Worm (Caenorhabditis elegans) whole organism, L2 larva: ENCODE results near the gene R12A1.3.

Experiments
- C34F6.9 ChIP-seq: fragments of 150-350 bp; optimal IDR thresholded peaks from 2 replicates; lab custom pipeline; 2014; ENCODE audit warnings: missing biosample characterization, missing genetic modification characterization
- F13H6.1 ChIP-seq: sonication (generic microtip); optimal IDR thresholded peaks from 2 replicates; lab custom pipeline; 2016; ENCODE audit warnings: missing genetic modification characterization, missing compliant biosample characterization
- R02D3.7 ChIP-seq: fragments of 150-350 bp; optimal IDR thresholded peaks from 2 replicates; lab custom pipeline; 2014; ENCODE audit warnings: missing biosample characterization, missing genetic modification characterization
- Y55F3AM.14 ChIP-seq: fragments of 200-800 bp; sonication (Bioruptor generic); optimal IDR thresholded peaks from 2 replicates; lab custom pipeline; 2018; ENCODE audit warnings: mild to moderate bottlenecking, missing genetic modification characterization, missing compliant biosample characterization
- ZK546.5 ChIP-seq: sonication (generic microtip); optimal IDR thresholded peaks from 2 replicates; lab custom pipeline; 2017; ENCODE audit warnings: missing biosample characterization, missing genetic modification characterization
- alr-1 ChIP-seq: fragments of 150-350 bp; optimal IDR thresholded peaks from 2 replicates; lab custom pipeline; 2014; ENCODE audit warnings: missing biosample characterization, missing genetic modification characterization
- aly-2 ChIP-seq: fragments of 150-350 bp; optimal IDR thresholded peaks from 2 replicates; lab custom pipeline; 2014; ENCODE audit warnings: missing biosample characterization, missing genetic modification characterization
- blmp-1 ChIP-seq: sonication (generic microtip); optimal IDR thresholded peaks from 2 replicates; lab custom pipeline; 2017; ENCODE audit warnings: missing genetic modification characterization, mild to moderate bottlenecking, missing compliant biosample characterization, antibody characterized with exemption, moderate library complexity; ENCODE audit not compliant: insufficient read depth
- crh-2 ChIP-seq: sonication (generic microtip); optimal IDR thresholded peaks from 2 replicates; lab custom pipeline; 2017; ENCODE audit warnings: missing biosample characterization, missing genetic modification characterization
- elt-1 ChIP-seq: fragments of 150-350 bp; optimal IDR thresholded peaks from 2 replicates; lab custom pipeline; 2014; ENCODE audit warnings: missing biosample characterization, missing genetic modification characterization
- elt-3 ChIP-seq: sonication (generic microtip); optimal IDR thresholded peaks from 2 replicates; lab custom pipeline; 2017; ENCODE audit warnings: missing biosample characterization, missing genetic modification characterization
- fos-1 ChIP-seq: fragments of 150-350 bp; optimal IDR thresholded peaks from 2 replicates; lab custom pipeline; 2014; ENCODE audit warnings: missing biosample characterization, missing genetic modification characterization
- gmeb-1 ChIP-seq: fragments of 150-350 bp; optimal IDR thresholded peaks from 2 replicates; lab custom pipeline; 2014; ENCODE audit warnings: missing biosample characterization, missing genetic modification characterization
- lin-11 ChIP-seq: fragments of 150-350 bp; sonication (generic microtip); optimal IDR thresholded peaks from 2 replicates; lab custom pipeline; 2014; ENCODE audit warnings: missing biosample characterization, missing genetic modification characterization, inconsistent platforms, mixed read lengths
- lin-13 ChIP-seq: fragments of 150-350 bp; optimal IDR thresholded peaks from 2 replicates; lab custom pipeline; 2014; ENCODE audit warnings: missing biosample characterization, missing genetic modification reagents, missing genetic modification characterization
- lin-39 ChIP-seq: fragments of 150-350 bp; optimal IDR thresholded peaks from 2 replicates; lab custom pipeline; 2014; ENCODE audit warnings: missing biosample characterization, missing genetic modification reagents, missing genetic modification characterization
- lsy-2 ChIP-seq, 2 experiments: fragments of 150-350 bp in 1 of 2; sonication (generic microtip) in 1 of 2; optimal IDR thresholded peaks; 2 replicates each; lab custom pipeline; 2014 to 2017; ENCODE audit warnings: missing biosample characterization in 2 of 2, missing genetic modification characterization in 2 of 2
- mab-5 ChIP-seq: fragments of 150-350 bp; optimal IDR thresholded peaks from 2 replicates; lab custom pipeline; 2014; ENCODE audit warnings: missing biosample characterization, missing genetic modification characterization
- mbf-1 ChIP-seq: sonication (generic microtip); optimal IDR thresholded peaks from 2 replicates; lab custom pipeline; 2017; ENCODE audit warnings: missing biosample characterization, missing genetic modification characterization
- mdl-1 ChIP-seq, 2 experiments: fragments of 150-350 bp in 1 of 2; sonication (generic microtip) in 1 of 2; optimal IDR thresholded peaks; 2 replicates each; lab custom pipeline; 2017; ENCODE audit warnings: missing biosample characterization in 2 of 2, missing genetic modification characterization in 2 of 2
- nhr-10 ChIP-seq: sonication (generic microtip); optimal IDR thresholded peaks from 2 replicates; lab custom pipeline; 2017; ENCODE audit warnings: missing biosample characterization, missing genetic modification characterization
- nhr-11 ChIP-seq: fragments of 150-350 bp; optimal IDR thresholded peaks from 2 replicates; lab custom pipeline; 2014; ENCODE audit warnings: missing biosample characterization, missing genetic modification characterization
- nhr-129 ChIP-seq: fragments of 150-350 bp; optimal IDR thresholded peaks from 2 replicates; lab custom pipeline; 2014; ENCODE audit warnings: missing biosample characterization, missing genetic modification characterization
- nhr-21 ChIP-seq: fragments of 150-350 bp; optimal IDR thresholded peaks from 2 replicates; lab custom pipeline; 2014; ENCODE audit warnings: missing biosample characterization, missing genetic modification characterization
- nhr-237 ChIP-seq: fragments of 150-350 bp; optimal IDR thresholded peaks from 2 replicates; lab custom pipeline; 2014; ENCODE audit warnings: missing biosample characterization, missing genetic modification characterization
- nhr-25 ChIP-seq: fragments of 150-350 bp; sonication (generic microtip); optimal IDR thresholded peaks from 3 replicates; lab custom pipeline; 2014; ENCODE audit warnings: missing biosample characterization, missing genetic modification characterization
- nhr-77 ChIP-seq: fragments of 150-350 bp; optimal IDR thresholded peaks from 2 replicates; lab custom pipeline; 2014; ENCODE audit warnings: missing biosample characterization, missing genetic modification characterization
- peb-1 ChIP-seq: fragments of 150-350 bp; optimal IDR thresholded peaks from 2 replicates; lab custom pipeline; 2014; ENCODE audit warnings: missing biosample characterization, missing genetic modification characterization
- sem-4 ChIP-seq: fragments of 150-350 bp; optimal IDR thresholded peaks from 2 replicates; lab custom pipeline; 2014; ENCODE audit warnings: missing biosample characterization, missing genetic modification reagents, missing genetic modification characterization
- skn-1 ChIP-seq: sonication (generic microtip); optimal IDR thresholded peaks from 2 replicates; lab custom pipeline; 2017; ENCODE audit warnings: missing biosample characterization, missing genetic modification characterization
- sma-3 ChIP-seq: sonication (generic microtip); optimal IDR thresholded peaks from 2 replicates; lab custom pipeline; 2016; ENCODE audit warnings: missing genetic modification reagents, missing genetic modification characterization, missing compliant biosample characterization
- sma-9 ChIP-seq, 2 experiments: fragments of 150-350 bp in 1 of 2; sonication (generic microtip) in 1 of 2; optimal IDR thresholded peaks; 2 replicates each; lab custom pipeline; 2014 to 2016; ENCODE audit warnings: missing genetic modification characterization in 2 of 2, mild to moderate bottlenecking in 1 of 2, missing biosample characterization in 1 of 2, missing compliant biosample characterization in 1 of 2, missing genetic modification reagents in 1 of 2, moderate library complexity in 1 of 2
- snpc-4 ChIP-seq: fragments of 150-350 bp; optimal IDR thresholded peaks from 2 replicates; lab custom pipeline; 2014; ENCODE audit warnings: missing biosample characterization, missing genetic modification characterization
- unc-39 ChIP-seq: fragments of 150-350 bp; optimal IDR thresholded peaks from 2 replicates; lab custom pipeline; 2014; ENCODE audit warnings: missing biosample characterization, missing genetic modification characterization
- unc-55 ChIP-seq: fragments of 150-350 bp; sonication (generic microtip); optimal IDR thresholded peaks from 3 replicates; lab custom pipeline; 2014; ENCODE audit warnings: missing biosample characterization, missing genetic modification reagents, missing genetic modification characterization
- unc-62 ChIP-seq: fragments of 150-350 bp; optimal IDR thresholded peaks from 2 replicates; lab custom pipeline; 2014; ENCODE audit warnings: missing biosample characterization, missing genetic modification reagents, missing genetic modification characterization
- zag-1 ChIP-seq: fragments of 150-350 bp; optimal IDR thresholded peaks from 2 replicates; lab custom pipeline; 2014; ENCODE audit warnings: missing biosample characterization, missing genetic modification characterization
- ztf-1 ChIP-seq: fragments of 200-800 bp; sonication (Bioruptor generic); conservative IDR thresholded peaks from 2 replicates; pipeline ENCODE4 v1.3.6; 2022; ENCODE audit warnings: missing genetic modification characterization, missing compliant biosample characterization
- ztf-11 ChIP-seq: sonication (generic microtip); optimal IDR thresholded peaks from 2 replicates; lab custom pipeline; 2017; ENCODE audit warnings: missing biosample characterization, missing genetic modification characterization

R12A1.3 gene

DNA sequence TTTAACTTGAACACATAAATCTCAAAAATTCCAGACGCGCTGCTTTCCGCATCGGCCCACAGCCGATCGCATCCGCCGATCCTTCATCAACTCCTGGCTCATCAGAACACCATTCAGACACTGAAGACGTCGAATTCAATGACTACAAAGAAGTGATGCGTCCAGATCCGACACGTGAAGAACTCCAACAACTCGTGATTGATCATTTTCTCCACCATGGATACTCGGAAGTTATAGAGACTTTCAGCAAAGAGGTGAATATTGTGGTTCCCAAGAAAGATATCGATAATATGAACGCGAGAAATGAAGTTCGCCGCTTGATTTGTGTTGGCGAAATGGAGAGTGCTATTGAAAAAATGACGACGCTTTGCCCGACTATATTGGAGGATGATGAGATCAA lies 43.3 kb upstream of the R12A1.3 start:
- TF ChIP-seq nhr-237 (no peak), snpc-4 (tag; lab: Kevin White, UChicago) (no peak), mab-5 (tag; lab: Kevin White, UChicago) (no peak), sma-9 (GFP tag; optimal IDR thresholded peaks at IDR 0.05; lab: Kevin White, UChicago) (no peak), sma-9 (tag; optimal IDR thresholded peaks at IDR 0.05; lab: Kevin White, UChicago) (no peak), gmeb-1 (no peak), ZK546.5 (tag; lab: Kevin White, UChicago) (no peak), nhr-25 (tag; lab: Kevin White, UChicago) (no peak), R02D3.7 (tag; lab: Kevin White, UChicago) (no peak), crh-2 (tag; lab: Kevin White, UChicago) (no peak), Y55F3AM.14 (GFP tag; lab: Kevin White, UChicago) (no peak), unc-39 (no peak), nhr-21 (no peak), skn-1 (tag; lab: Kevin White, UChicago) (no peak), blmp-1 (tag; lab: Kevin White, UChicago) (no peak), peb-1 (tag; lab: Kevin White, UChicago) (no peak), alr-1 (tag; lab: Kevin White, UChicago) (no peak)

ce11 chrV:1467444-1467843 lies 41.9 kb upstream of the R12A1.3 start, which contains the start of gene gid-8:
gid-8 (plus strand) TSS chrV:1467744.
- TF ChIP-seq F13H6.1 (tag; lab: Kevin White, UChicago): no peak
- no peak for TF ChIP-seq sem-4 (tag; lab: Kevin White, UChicago)
- TF ChIP-seq alr-1 (tag; lab: Kevin White, UChicago): no peak
- no peak for TF ChIP-seq nhr-11
- no peak for TF ChIP-seq lin-11 (tag; lab: Kevin White, UChicago)
- no peak for TF ChIP-seq gmeb-1
- no peak for TF ChIP-seq ztf-1
- no peak for TF ChIP-seq lin-13
- TF ChIP-seq zag-1 (tag; lab: Kevin White, UChicago): no peak
- no peak for TF ChIP-seq sma-3 (GFP tag; lab: Kevin White, UChicago)

DNA sequence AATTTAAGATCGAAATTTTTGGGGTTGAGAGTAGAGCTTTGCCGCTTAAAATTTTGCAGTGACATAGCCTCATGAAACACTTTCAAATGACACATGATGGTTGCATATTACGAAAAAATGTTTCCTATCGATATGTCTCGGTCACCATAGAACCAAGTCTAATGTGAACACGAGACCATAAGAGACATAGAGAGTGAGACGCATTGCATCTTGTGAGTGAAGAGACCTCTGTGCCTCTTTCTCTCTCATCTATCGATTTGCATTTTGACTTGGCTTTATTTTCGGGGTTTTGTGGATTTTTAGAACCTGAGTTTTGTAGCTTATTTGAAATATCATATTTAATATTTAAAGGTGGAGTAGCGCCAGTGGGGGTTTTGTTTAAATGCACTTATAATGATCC lies 41.4 kb upstream of the R12A1.3 start:
- no peak for TF ChIP-seq ztf-11 (tag; lab: Kevin White, UChicago)
- TF ChIP-seq peb-1 (tag; lab: Kevin White, UChicago): no peak
- no peak for TF ChIP-seq mdl-1 (tag; optimal IDR thresholded peaks at IDR 0.05; lab: Kevin White, UChicago)
- TF ChIP-seq unc-55: peak; percentile 42
- TF ChIP-seq nhr-237: no peak
- TF ChIP-seq mab-5 (tag; lab: Kevin White, UChicago): no peak
- TF ChIP-seq lin-11 (tag; lab: Kevin White, UChicago): no peak
- no peak for TF ChIP-seq elt-3 (tag; lab: Kevin White, UChicago)
- TF ChIP-seq nhr-10 (tag; lab: Kevin White, UChicago): no peak
- TF ChIP-seq fos-1 (tag; lab: Kevin White, UChicago): peak; percentile 11
- no peak for TF ChIP-seq sem-4 (tag; lab: Kevin White, UChicago)
- no peak for TF ChIP-seq gmeb-1
- TF ChIP-seq skn-1 (tag; lab: Kevin White, UChicago): peak; percentile 0
- peak; percentile 57 for TF ChIP-seq C34F6.9 (tag; lab: Kevin White, UChicago)
- peak; percentile 75 for TF ChIP-seq nhr-129 (tag; lab: Kevin White, UChicago)
- TF ChIP-seq R02D3.7 (tag; lab: Kevin White, UChicago): no peak
- no peak for TF ChIP-seq lin-39 (tag; lab: Kevin White, UChicago)
- TF ChIP-seq elt-1 (tag; lab: Kevin White, UChicago): no peak
- TF ChIP-seq ztf-1: no peak
- TF ChIP-seq nhr-77 (tag; lab: Kevin White, UChicago): no peak
- no peak for TF ChIP-seq alr-1 (tag; lab: Kevin White, UChicago)
- no peak for TF ChIP-seq unc-62 (GFP tag; lab: Kevin White, UChicago)
- no peak for TF ChIP-seq aly-2
- no peak for TF ChIP-seq mbf-1 (tag; lab: Kevin White, UChicago)
- peak in 1 of 2 experiments; percentile 24 for TF ChIP-seq lsy-2 (tag; optimal IDR thresholded peaks at IDR 0.05; lab: Kevin White, UChicago)
- peak; percentile 31 for TF ChIP-seq sma-9 (GFP tag; optimal IDR thresholded peaks at IDR 0.05; lab: Kevin White, UChicago)
- TF ChIP-seq sma-9 (tag; optimal IDR thresholded peaks at IDR 0.05; lab: Kevin White, UChicago): no peak
